Fruit fly (Drosophila melanogaster) whole organism, wandering third instar larva: ENCODE data around the gene SpdS.

ENCODE experiments used
- Abd-B ChIP-seq: fragments of >200 bp; optimal IDR thresholded peaks from 2 replicates; lab custom pipeline; 2017; ENCODE audit warnings: missing biosample characterization, missing genetic modification characterization
- CG32264 ChIP-seq: fragments of 200-800 bp; sonication (Bioruptor generic); optimal IDR thresholded peaks from 2 replicates; lab custom pipeline; 2016; ENCODE audit warnings: missing biosample characterization, missing genetic modification characterization
- CG9705 ChIP-seq: fragments of 200-800 bp; sonication (Bioruptor generic); optimal IDR thresholded peaks from 2 replicates; lab custom pipeline; 2018; ENCODE audit warnings: missing biosample characterization, mild to moderate bottlenecking, missing genetic modification characterization
- CrebA ChIP-seq: fragments of 200-800 bp; sonication (Bioruptor generic); optimal IDR thresholded peaks from 2 replicates; lab custom pipeline; 2016; ENCODE audit warnings: missing biosample characterization, mild to moderate bottlenecking, missing genetic modification characterization, borderline replicate concordance
- Dfd ChIP-seq: fragments of >200 bp; optimal IDR thresholded peaks from 2 replicates; lab custom pipeline; 2017; ENCODE audit warnings: missing biosample characterization, missing genetic modification characterization
- Dif ChIP-seq: fragments of 200-275, 200-300 bp; sonication (Bioruptor generic); optimal IDR thresholded peaks from 2 replicates; lab custom pipeline; 2018; ENCODE audit warnings: missing biosample characterization, missing genetic modification characterization; ENCODE audit not compliant: partially characterized antibody
- GATAd ChIP-seq: sonication (Bioruptor generic); optimal IDR thresholded peaks from 2 replicates; lab custom pipeline; 2016; ENCODE audit warnings: missing biosample characterization, missing genetic modification characterization
- HLH106 ChIP-seq: fragments of 200-800 bp; optimal IDR thresholded peaks from 3 replicates; lab custom pipeline; 2019; ENCODE audit warnings: missing biosample characterization, mild to moderate bottlenecking, missing genetic modification characterization, moderate library complexity
- Hnf4 ChIP-seq: fragments of 200-800 bp; sonication (Bioruptor generic); optimal IDR thresholded peaks from 2 replicates; lab custom pipeline; 2016; ENCODE audit warnings: missing biosample characterization, mild to moderate bottlenecking, missing genetic modification characterization
- Hr78 ChIP-seq: fragments of >200 bp; optimal IDR thresholded peaks from 2 replicates; lab custom pipeline; 2017; ENCODE audit warnings: missing biosample characterization, missing genetic modification characterization
- Hr83 ChIP-seq: fragments of 200-300 bp; sonication (Bioruptor generic); optimal IDR thresholded peaks from 2 replicates; lab custom pipeline; 2016; ENCODE audit warnings: missing biosample characterization, mild to moderate bottlenecking, missing genetic modification characterization, moderate library complexity; ENCODE audit not compliant: poor library complexity, severe bottlenecking
- Jra ChIP-seq: sonication (Bioruptor generic); optimal IDR thresholded peaks from 2 replicates; lab custom pipeline; 2016; ENCODE audit warnings: missing biosample characterization, missing genetic modification characterization
- Mio ChIP-seq: sonication (Bioruptor generic); optimal IDR thresholded peaks from 2 replicates; lab custom pipeline; 2016; ENCODE audit warnings: missing biosample characterization, missing genetic modification characterization
- Myc ChIP-seq: fragments of >200 bp; optimal IDR thresholded peaks from 2 replicates; lab custom pipeline; 2017
- N ChIP-seq: fragments of >200 bp; optimal IDR thresholded peaks from 2 replicates; lab custom pipeline; 2018; ENCODE audit warnings: missing biosample characterization, missing external identifiers, missing genetic modification characterization
- OdsH ChIP-seq: fragments of 200-800 bp; sonication (Bioruptor generic); optimal IDR thresholded peaks from 2 replicates; lab custom pipeline; 2016; ENCODE audit warnings: missing biosample characterization, mild to moderate bottlenecking, missing genetic modification characterization
- Rel ChIP-seq, 2 experiments: fragments of 200-800 bp; sonication (Bioruptor generic) in 1 of 2; optimal IDR thresholded peaks; 2 replicates in 1 of 2; 3 replicates in 1 of 2; lab custom pipeline; 2016 to 2019; ENCODE audit warnings: mild to moderate bottlenecking in 2 of 2, missing biosample characterization in 2 of 2, missing genetic modification characterization in 2 of 2, moderate library complexity in 1 of 2
- Sp1 ChIP-seq: fragments of 200-800 bp; sonication (Bioruptor generic); optimal IDR thresholded peaks from 3 replicates; lab custom pipeline; 2019; ENCODE audit warnings: missing biosample characterization, mild to moderate bottlenecking, missing genetic modification characterization, moderate library complexity
- Vsx2 ChIP-seq: fragments of 200-300, 225-300 bp; sonication (Bioruptor generic); optimal IDR thresholded peaks from 2 replicates; lab custom pipeline; 2018; ENCODE audit warnings: missing biosample characterization, missing genetic modification characterization; ENCODE audit not compliant: partially characterized antibody
- br ChIP-seq: fragments of 200-800 bp; sonication (Bioruptor generic); optimal IDR thresholded peaks from 2 replicates; lab custom pipeline; 2016; ENCODE audit warnings: missing biosample characterization, missing genetic modification characterization
- brk ChIP-seq: fragments of 200-800 bp; sonication (Bioruptor generic); optimal IDR thresholded peaks from 2 replicates; lab custom pipeline; 2016; ENCODE audit warnings: missing biosample characterization, mild to moderate bottlenecking, missing genetic modification characterization
- dl ChIP-seq, 2 experiments: fragments of 175-275, 200-275 bp in 1 of 2; fragments of 200-275 bp in 1 of 2; sonication (Bioruptor generic); optimal IDR thresholded peaks; lab custom pipeline; 2018; ENCODE audit warnings: mild to moderate bottlenecking in 2 of 2, missing biosample characterization in 2 of 2, missing genetic modification characterization in 2 of 2, moderate library complexity in 2 of 2; ENCODE audit not compliant: partially characterized antibody in 2 of 2, insufficient read depth in 1 of 2
- dmrt93B ChIP-seq: fragments of 200-800 bp; sonication (Bioruptor generic); optimal IDR thresholded peaks from 2 replicates; lab custom pipeline; 2018; ENCODE audit warnings: missing biosample characterization, mild to moderate bottlenecking, missing genetic modification characterization
- dsf ChIP-seq: sonication (Bioruptor generic); optimal IDR thresholded peaks from 2 replicates; lab custom pipeline; 2016; ENCODE audit warnings: missing biosample characterization, missing genetic modification characterization, borderline replicate concordance
- ey ChIP-seq: fragments of 200-800 bp; sonication (Bioruptor generic); optimal IDR thresholded peaks from 2 replicates; lab custom pipeline; 2016; ENCODE audit warnings: missing biosample characterization, missing genetic modification characterization
- foxo ChIP-seq, 2 experiments: fragments of 200-800 bp; sonication (Bioruptor generic); optimal IDR thresholded peaks; 2 replicates in 1 of 2; 3 replicates in 1 of 2; lab custom pipeline; 2016 to 2017; ENCODE audit warnings: missing biosample characterization in 2 of 2, missing genetic modification characterization in 2 of 2
- fru ChIP-seq: fragments of 200-800 bp; sonication (Bioruptor generic); optimal IDR thresholded peaks from 3 replicates; lab custom pipeline; 2016; ENCODE audit warnings: missing biosample characterization, mild to moderate bottlenecking, missing genetic modification characterization
- h ChIP-seq: fragments of 200-800 bp; sonication (Bioruptor generic); optimal IDR thresholded peaks from 3 replicates; lab custom pipeline; 2016; ENCODE audit warnings: missing biosample characterization, mild to moderate bottlenecking, missing genetic modification characterization
- jim ChIP-seq: fragments of 175-275, 200-325 bp; sonication (Bioruptor generic); optimal IDR thresholded peaks from 2 replicates; lab custom pipeline; 2016; ENCODE audit warnings: missing biosample characterization, mild to moderate bottlenecking, missing genetic modification characterization
- lola ChIP-seq: fragments of >200 bp; optimal IDR thresholded peaks from 2 replicates; lab custom pipeline; 2017; ENCODE audit warnings: missing biosample characterization, missing genetic modification characterization
- pan ChIP-seq: fragments of >200 bp; optimal IDR thresholded peaks from 2 replicates; lab custom pipeline; 2017
- psq ChIP-seq: fragments of 200-800 bp; sonication (Bioruptor generic); optimal IDR thresholded peaks from 3 replicates; lab custom pipeline; 2017; ENCODE audit warnings: missing biosample characterization, mild to moderate bottlenecking, missing genetic modification characterization, moderate library complexity
- rgr ChIP-seq: fragments of 200-800 bp; sonication (Bioruptor generic); optimal IDR thresholded peaks from 3 replicates; lab custom pipeline; 2016; ENCODE audit warnings: missing biosample characterization, mild to moderate bottlenecking, missing genetic modification characterization
- sage ChIP-seq: fragments of 200-800 bp; sonication (Bioruptor generic); optimal IDR thresholded peaks from 2 replicates; lab custom pipeline; 2016; ENCODE audit warnings: missing biosample characterization, mild to moderate bottlenecking, missing genetic modification characterization
- sv ChIP-seq: fragments of 200-800 bp; sonication (Bioruptor generic); optimal IDR thresholded peaks from 3 replicates; lab custom pipeline; 2016; ENCODE audit warnings: missing biosample characterization, missing genetic modification characterization
- tai ChIP-seq: sonication (Bioruptor generic); optimal IDR thresholded peaks from 2 replicates; lab custom pipeline; 2016; ENCODE audit warnings: missing biosample characterization, missing genetic modification characterization
- usp ChIP-seq: fragments of >200 bp; optimal IDR thresholded peaks from 2 replicates; lab custom pipeline; 2017; ENCODE audit warnings: missing biosample characterization, missing genetic modification characterization
- woc ChIP-seq: sonication (Bioruptor generic); optimal IDR thresholded peaks from 2 replicates; lab custom pipeline; 2016; ENCODE audit warnings: missing biosample characterization, mild to moderate bottlenecking, missing genetic modification characterization

SpdS gene

dm6 chr3R:9620278-9620677, 11.2 kb upstream of the SpdS start:
- TF ChIP-seq psq (GFP tag; lab: Kevin White, UChicago) (no peak), ey (GFP tag; lab: Kevin White, UChicago) (no peak), Sp1 (GFP tag; lab: Kevin White, UChicago) (no peak), HLH106 (tag; lab: Kevin White, UChicago) (no peak), Myc (lab: Kevin White, UChicago) (no peak), Dfd (GFP tag; lab: Kevin White, UChicago) (no peak), brk (GFP tag; lab: Kevin White, UChicago) (no peak), Vsx2 (GFP tag; lab: Kevin White, UChicago) (no peak), CG32264 (GFP tag; lab: Kevin White, UChicago) (no peak), OdsH (GFP tag; lab: Kevin White, UChicago) (no peak), tai (GFP tag; lab: Kevin White, UChicago) (no peak), CG9705 (GFP tag; lab: Kevin White, UChicago) (no peak), Rel (GFP tag; optimal IDR thresholded peaks at IDR 0.05; lab: Kevin White, UChicago) (no peak), Rel (tag; optimal IDR thresholded peaks at IDR 0.05; lab: Kevin White, UChicago) (no peak), Hr78 (GFP tag; lab: Kevin White, UChicago) (no peak), lola (no peak), pan (no peak), Hnf4 (GFP tag; lab: Kevin White, UChicago) (no peak), sv (GFP tag; lab: Kevin White, UChicago) (no peak)

dm6 chr3R:9625443-9625842, 6.0 kb upstream of the SpdS start:
- TF ChIP-seq Hr83: peak; percentile 89
- no peak for TF ChIP-seq h (GFP tag; lab: Kevin White, UChicago)

DNA sequence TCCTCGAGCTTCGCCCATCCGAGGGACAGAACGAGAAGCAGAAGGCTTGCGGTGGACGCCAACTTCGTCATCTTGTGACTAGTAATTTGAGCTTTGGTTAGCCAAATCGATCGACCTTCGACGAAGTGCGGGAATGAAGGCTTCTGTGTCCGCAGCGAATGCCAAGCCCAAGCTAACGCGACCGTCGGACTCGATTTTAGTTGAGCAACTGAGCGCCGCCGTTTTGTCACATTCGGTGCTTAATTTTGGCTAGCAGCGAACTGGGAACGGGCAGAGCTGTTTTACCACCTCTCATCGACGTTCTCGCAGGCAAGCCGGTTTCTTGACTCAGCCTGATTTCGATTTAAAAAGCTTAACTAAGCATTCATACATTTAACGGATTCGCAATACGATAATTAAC, 5.2 kb upstream of the SpdS start:
- TF ChIP-seq brk (GFP tag; lab: Kevin White, UChicago): no peak
- no peak for TF ChIP-seq CG32264 (GFP tag; lab: Kevin White, UChicago)
- no peak for TF ChIP-seq Vsx2 (GFP tag; lab: Kevin White, UChicago)
- TF ChIP-seq HLH106 (tag; lab: Kevin White, UChicago): no peak
- TF ChIP-seq Rel (GFP tag; optimal IDR thresholded peaks at IDR 0.05; lab: Kevin White, UChicago): no peak
- no peak for TF ChIP-seq Rel (tag; optimal IDR thresholded peaks at IDR 0.05; lab: Kevin White, UChicago)
- TF ChIP-seq Hnf4 (GFP tag; lab: Kevin White, UChicago): no peak

- TF ChIP-seq Jra (GFP tag; lab: Kevin White, UChicago) (peak; percentile 84), CrebA (GFP tag; lab: Kevin White, UChicago) (no peak), dl (GFP tag; optimal IDR thresholded peaks at IDR 0.05; lab: Kevin White, UChicago; ENCODE audit: insufficient read depth in 1 of 2, partially characterized antibody in 2 of 2) (no peak), Vsx2 (GFP tag; lab: Kevin White, UChicago) (no peak), dsf (GFP tag; lab: Kevin White, UChicago) (no peak), lola (no peak), h (GFP tag; lab: Kevin White, UChicago) (peak; percentile 75), foxo (GFP tag; optimal IDR thresholded peaks at IDR 0.05; lab: Kevin White, UChicago) (peak in 1 of 2 experiments; percentile 73), Dfd (GFP tag; lab: Kevin White, UChicago) (no peak), Dif (no peak), Hnf4 (GFP tag; lab: Kevin White, UChicago) (peak; percentile 79), CG9705 (GFP tag; lab: Kevin White, UChicago) (peak; percentile 8), Mio (no peak), Abd-B (GFP tag; lab: Kevin White, UChicago) (no peak), Hr83 (no peak), Sp1 (GFP tag; lab: Kevin White, UChicago) (peak; percentile 59), tai (GFP tag; lab: Kevin White, UChicago) (no peak), brk (GFP tag; lab: Kevin White, UChicago) (peak; percentile 58), pan (no peak), fru (GFP tag; lab: Kevin White, UChicago) (peak; percentile 60), jim (no peak), psq (GFP tag; lab: Kevin White, UChicago) (peak; percentile 42), OdsH (GFP tag; lab: Kevin White, UChicago) (peak; percentile 45), sv (GFP tag; lab: Kevin White, UChicago) (peak; percentile 48), sage (GFP tag; lab: Kevin White, UChicago) (peak; percentile 6), rgr (GFP tag; lab: Kevin White, UChicago) (peak; percentile 73), HLH106 (tag; lab: Kevin White, UChicago) (peak; percentile 62), woc (peak; percentile 25), Hr78 (GFP tag; lab: Kevin White, UChicago) (no peak), Myc (lab: Kevin White, UChicago) (no peak), N (GFP tag; lab: Kevin White, UChicago) (no peak), usp (GFP tag; lab: Kevin White, UChicago) (no peak), Rel (GFP tag; optimal IDR thresholded peaks at IDR 0.05; lab: Kevin White, UChicago) (no peak), Rel (tag; optimal IDR thresholded peaks at IDR 0.05; lab: Kevin White, UChicago) (peak; percentile 39), GATAd (no peak), ey (GFP tag; lab: Kevin White, UChicago) (peak; percentile 61), br (GFP tag; lab: Kevin White, UChicago) (peak; percentile 60), CG32264 (GFP tag; lab: Kevin White, UChicago) (no peak), dmrt93B (GFP tag; lab: Kevin White, UChicago) (no peak)
These were observed 4.5 kb upstream of the SpdS start, which contains the start of the genes CG9427 and CG8319 for dm6 chr3R:9626880-9627401. Gene CG9427 (minus strand): TSS chr3R:9626930. Gene CG8319 (plus strand): TSS chr3R:9627321.
